Worm (Caenorhabditis elegans) whole organism, L2 larva: ENCODE measurements around the gene feh-1.
A peak's percentile ranks its signal among the peaks of the same experiment; 100 is the strongest.

Experiments used
- F13H6.1 ChIP-seq: sonication (generic microtip); optimal IDR thresholded peaks from 2 replicates; lab custom pipeline; 2016; ENCODE audit warnings: missing genetic modification characterization, missing compliant biosample characterization
- R02D3.7 ChIP-seq: fragments of 150-350 bp; optimal IDR thresholded peaks from 2 replicates; lab custom pipeline; 2014; ENCODE audit warnings: missing biosample characterization, missing genetic modification characterization
- Y55F3AM.14 ChIP-seq: fragments of 200-800 bp; sonication (Bioruptor generic); optimal IDR thresholded peaks from 2 replicates; lab custom pipeline; 2018; ENCODE audit warnings: mild to moderate bottlenecking, missing genetic modification characterization, missing compliant biosample characterization
- ZK546.5 ChIP-seq: sonication (generic microtip); optimal IDR thresholded peaks from 2 replicates; lab custom pipeline; 2017; ENCODE audit warnings: missing biosample characterization, missing genetic modification characterization
- alr-1 ChIP-seq: fragments of 150-350 bp; optimal IDR thresholded peaks from 2 replicates; lab custom pipeline; 2014; ENCODE audit warnings: missing biosample characterization, missing genetic modification characterization
- aly-2 ChIP-seq: fragments of 150-350 bp; optimal IDR thresholded peaks from 2 replicates; lab custom pipeline; 2014; ENCODE audit warnings: missing biosample characterization, missing genetic modification characterization
- ama-1 ChIP-seq: fragments of 150-350 bp; optimal IDR thresholded peaks from 2 replicates; lab custom pipeline; 2018; ENCODE audit warnings: inconsistent platforms
- blmp-1 ChIP-seq: sonication (generic microtip); optimal IDR thresholded peaks from 2 replicates; lab custom pipeline; 2017; ENCODE audit warnings: missing genetic modification characterization, mild to moderate bottlenecking, missing compliant biosample characterization, antibody characterized with exemption, moderate library complexity; ENCODE audit not compliant: insufficient read depth
- ceh-16 ChIP-seq: fragments of 150-350 bp; optimal IDR thresholded peaks from 2 replicates; lab custom pipeline; 2014; ENCODE audit warnings: missing biosample characterization, missing genetic modification characterization
- ceh-82 ChIP-seq: fragments of 150-350 bp; optimal IDR thresholded peaks from 2 replicates; lab custom pipeline; 2014; ENCODE audit warnings: missing biosample characterization, missing genetic modification characterization
- crh-2 ChIP-seq: sonication (generic microtip); optimal IDR thresholded peaks from 2 replicates; lab custom pipeline; 2017; ENCODE audit warnings: missing biosample characterization, missing genetic modification characterization
- dmd-4 ChIP-seq: sonication (generic microtip); optimal IDR thresholded peaks from 2 replicates; lab custom pipeline; 2017; ENCODE audit warnings: missing biosample characterization, missing genetic modification characterization
- egl-27 ChIP-seq: sonication (generic microtip); optimal IDR thresholded peaks from 3 replicates; lab custom pipeline; 2017; ENCODE audit warnings: missing biosample characterization, missing genetic modification reagents, missing genetic modification characterization
- elt-1 ChIP-seq: fragments of 150-350 bp; optimal IDR thresholded peaks from 2 replicates; lab custom pipeline; 2014; ENCODE audit warnings: missing biosample characterization, missing genetic modification characterization
- elt-3 ChIP-seq: sonication (generic microtip); optimal IDR thresholded peaks from 2 replicates; lab custom pipeline; 2017; ENCODE audit warnings: missing biosample characterization, missing genetic modification characterization
- fos-1 ChIP-seq: fragments of 150-350 bp; optimal IDR thresholded peaks from 2 replicates; lab custom pipeline; 2014; ENCODE audit warnings: missing biosample characterization, missing genetic modification characterization
- gmeb-1 ChIP-seq: fragments of 150-350 bp; optimal IDR thresholded peaks from 2 replicates; lab custom pipeline; 2014; ENCODE audit warnings: missing biosample characterization, missing genetic modification characterization
- lin-11 ChIP-seq: fragments of 150-350 bp; sonication (generic microtip); optimal IDR thresholded peaks from 2 replicates; lab custom pipeline; 2014; ENCODE audit warnings: missing biosample characterization, missing genetic modification characterization, inconsistent platforms, mixed read lengths
- lin-13 ChIP-seq: fragments of 150-350 bp; optimal IDR thresholded peaks from 2 replicates; lab custom pipeline; 2014; ENCODE audit warnings: missing biosample characterization, missing genetic modification reagents, missing genetic modification characterization
- lin-39 ChIP-seq: fragments of 150-350 bp; optimal IDR thresholded peaks from 2 replicates; lab custom pipeline; 2014; ENCODE audit warnings: missing biosample characterization, missing genetic modification reagents, missing genetic modification characterization
- lsy-2 ChIP-seq, 2 experiments: fragments of 150-350 bp in 1 of 2; sonication (generic microtip) in 1 of 2; optimal IDR thresholded peaks; 2 replicates each; lab custom pipeline; 2014 to 2017; ENCODE audit warnings: missing biosample characterization in 2 of 2, missing genetic modification characterization in 2 of 2
- mab-5 ChIP-seq: fragments of 150-350 bp; optimal IDR thresholded peaks from 2 replicates; lab custom pipeline; 2014; ENCODE audit warnings: missing biosample characterization, missing genetic modification characterization
- mbf-1 ChIP-seq: sonication (generic microtip); optimal IDR thresholded peaks from 2 replicates; lab custom pipeline; 2017; ENCODE audit warnings: missing biosample characterization, missing genetic modification characterization
- mdl-1 ChIP-seq, 2 experiments: fragments of 150-350 bp in 1 of 2; sonication (generic microtip) in 1 of 2; optimal IDR thresholded peaks; 2 replicates each; lab custom pipeline; 2017; ENCODE audit warnings: missing biosample characterization in 2 of 2, missing genetic modification characterization in 2 of 2
- nhr-10 ChIP-seq: sonication (generic microtip); optimal IDR thresholded peaks from 2 replicates; lab custom pipeline; 2017; ENCODE audit warnings: missing biosample characterization, missing genetic modification characterization
- nhr-11 ChIP-seq: fragments of 150-350 bp; optimal IDR thresholded peaks from 2 replicates; lab custom pipeline; 2014; ENCODE audit warnings: missing biosample characterization, missing genetic modification characterization
- nhr-12 ChIP-seq: fragments of 150-350 bp; optimal IDR thresholded peaks from 2 replicates; lab custom pipeline; 2014; ENCODE audit warnings: missing biosample characterization, missing genetic modification characterization
- nhr-129 ChIP-seq: fragments of 150-350 bp; optimal IDR thresholded peaks from 2 replicates; lab custom pipeline; 2014; ENCODE audit warnings: missing biosample characterization, missing genetic modification characterization
- nhr-21 ChIP-seq: fragments of 150-350 bp; optimal IDR thresholded peaks from 2 replicates; lab custom pipeline; 2014; ENCODE audit warnings: missing biosample characterization, missing genetic modification characterization
- nhr-23 ChIP-seq: fragments of 150-350 bp; optimal IDR thresholded peaks from 2 replicates; lab custom pipeline; 2014; ENCODE audit warnings: missing biosample characterization, missing genetic modification reagents, missing genetic modification characterization
- nhr-237 ChIP-seq: fragments of 150-350 bp; optimal IDR thresholded peaks from 2 replicates; lab custom pipeline; 2014; ENCODE audit warnings: missing biosample characterization, missing genetic modification characterization
- nhr-25 ChIP-seq: fragments of 150-350 bp; sonication (generic microtip); optimal IDR thresholded peaks from 3 replicates; lab custom pipeline; 2014; ENCODE audit warnings: missing biosample characterization, missing genetic modification characterization
- nhr-6 ChIP-seq: fragments of 150-350 bp; optimal IDR thresholded peaks from 2 replicates; lab custom pipeline; 2014; ENCODE audit warnings: missing biosample characterization, missing genetic modification characterization
- nhr-77 ChIP-seq: fragments of 150-350 bp; optimal IDR thresholded peaks from 2 replicates; lab custom pipeline; 2014; ENCODE audit warnings: missing biosample characterization, missing genetic modification characterization
- peb-1 ChIP-seq: fragments of 150-350 bp; optimal IDR thresholded peaks from 2 replicates; lab custom pipeline; 2014; ENCODE audit warnings: missing biosample characterization, missing genetic modification characterization
- sma-3 ChIP-seq: sonication (generic microtip); optimal IDR thresholded peaks from 2 replicates; lab custom pipeline; 2016; ENCODE audit warnings: missing genetic modification reagents, missing genetic modification characterization, missing compliant biosample characterization
- sma-9 ChIP-seq, 2 experiments: fragments of 150-350 bp in 1 of 2; sonication (generic microtip) in 1 of 2; optimal IDR thresholded peaks; 2 replicates each; lab custom pipeline; 2014 to 2016; ENCODE audit warnings: missing genetic modification characterization in 2 of 2, mild to moderate bottlenecking in 1 of 2, missing biosample characterization in 1 of 2, missing compliant biosample characterization in 1 of 2, missing genetic modification reagents in 1 of 2, moderate library complexity in 1 of 2
- unc-39 ChIP-seq: fragments of 150-350 bp; optimal IDR thresholded peaks from 2 replicates; lab custom pipeline; 2014; ENCODE audit warnings: missing biosample characterization, missing genetic modification characterization
- unc-55 ChIP-seq: fragments of 150-350 bp; sonication (generic microtip); optimal IDR thresholded peaks from 3 replicates; lab custom pipeline; 2014; ENCODE audit warnings: missing biosample characterization, missing genetic modification reagents, missing genetic modification characterization
- unc-62 ChIP-seq: fragments of 150-350 bp; optimal IDR thresholded peaks from 2 replicates; lab custom pipeline; 2014; ENCODE audit warnings: missing biosample characterization, missing genetic modification reagents, missing genetic modification characterization
- zag-1 ChIP-seq: fragments of 150-350 bp; optimal IDR thresholded peaks from 2 replicates; lab custom pipeline; 2014; ENCODE audit warnings: missing biosample characterization, missing genetic modification characterization
- ztf-1 ChIP-seq: fragments of 200-800 bp; sonication (Bioruptor generic); conservative IDR thresholded peaks from 2 replicates; pipeline ENCODE4 v1.3.6; 2022; ENCODE audit warnings: missing genetic modification characterization, missing compliant biosample characterization
- ztf-11 ChIP-seq: sonication (generic microtip); optimal IDR thresholded peaks from 2 replicates; lab custom pipeline; 2017; ENCODE audit warnings: missing biosample characterization, missing genetic modification characterization
- ztf-4 ChIP-seq: fragments of 150-350 bp; optimal IDR thresholded peaks from 2 replicates; lab custom pipeline; 2014; ENCODE audit warnings: missing biosample characterization, missing genetic modification characterization

The feh-1 gene

ce11 chrIII:2578563-2578962, 28.8 kb downstream of the feh-1 start (continued):
- TF ChIP-seq lin-39 (tag; lab: Kevin White, UChicago) (no peak), R02D3.7 (tag; lab: Kevin White, UChicago) (no peak), nhr-12 (tag; lab: Kevin White, UChicago) (no peak), lin-11 (tag; lab: Kevin White, UChicago) (no peak), ztf-4 (tag; lab: Kevin White, UChicago) (no peak), elt-3 (no peak), F13H6.1 (tag; lab: Kevin White, UChicago) (peak; percentile 49), nhr-129 (tag; lab: Kevin White, UChicago) (peak; percentile 39)

ce11 chrIII:2578993-2579392, 29.3 kb downstream of the feh-1 start, which contains the start of gene Y71H2B.8:
Gene Y71H2B.8, plus strand, starts transcription at chrIII:2579293.
- TF ChIP-seq alr-1 (no peak), ztf-11 (no peak), nhr-129 (tag; lab: Kevin White, UChicago) (no peak), nhr-77 (no peak), mab-5 (tag; lab: Kevin White, UChicago) (no peak), lin-11 (tag; lab: Kevin White, UChicago) (no peak), ceh-82 (tag; lab: Kevin White, UChicago) (no peak), mdl-1 (tag; optimal IDR thresholded peaks at IDR 0.05; lab: Kevin White, UChicago) (no peak), peb-1 (tag; lab: Kevin White, UChicago) (no peak), ztf-1 (GFP tag; lab: Robert Waterston, UW) (no peak), ZK546.5 (tag; lab: Kevin White, UChicago) (no peak), nhr-21 (tag; lab: Kevin White, UChicago) (no peak)

- TF ChIP-seq mbf-1 (tag; lab: Kevin White, UChicago) = no peak
- TF ChIP-seq blmp-1 = no peak
- TF ChIP-seq nhr-129 (tag; lab: Kevin White, UChicago) = peak; percentile 11
- TF ChIP-seq fos-1 (tag; lab: Kevin White, UChicago) = peak; percentile 95
Measured at ce11 chrIII:2586193-2586592, 36.5 kb downstream of the feh-1 start, which contains the start of gene gpa-17. Gene gpa-17, plus strand, starts transcription at chrIII:2586555.

ce11 chrIII:2596984-2597454, 47.3 kb downstream of the feh-1 start, which contains the start of gene apb-1:
Gene apb-1, minus strand, starts transcription at chrIII:2597034.
- TF ChIP-seq alr-1 = no peak
- TF ChIP-seq nhr-10 (tag; lab: Kevin White, UChicago) = peak; percentile 65
- peak; percentile 77 for TF ChIP-seq nhr-6 (tag; lab: Kevin White, UChicago)
- TF ChIP-seq ceh-82 (tag; lab: Kevin White, UChicago) = peak; percentile 15
- no peak for TF ChIP-seq elt-1 (tag; lab: Kevin White, UChicago)
- peak; percentile 95 for TF ChIP-seq mab-5 (tag; lab: Kevin White, UChicago)
- no peak for TF ChIP-seq elt-3
- TF ChIP-seq dmd-4 (tag; lab: Kevin White, UChicago) = peak; percentile 68
- TF ChIP-seq egl-27 = peak; percentile 92
- TF ChIP-seq lsy-2 (tag; optimal IDR thresholded peaks at IDR 0.05; lab: Kevin White, UChicago) = peak; percentile 92 to 96
- peak; percentile 93 for TF ChIP-seq sma-3 (GFP tag; lab: Kevin White, UChicago)
- TF ChIP-seq nhr-25 = peak; percentile 86
- TF ChIP-seq lin-39 (tag; lab: Kevin White, UChicago) = no peak
- no peak for TF ChIP-seq Y55F3AM.14 (GFP tag; lab: Kevin White, UChicago)
- peak; percentile 76 for TF ChIP-seq aly-2 (tag; lab: Kevin White, UChicago)
- peak; percentile 33 for TF ChIP-seq ceh-16 (tag; lab: Kevin White, UChicago)
- TF ChIP-seq lin-13 (GFP tag; lab: Kevin White, UChicago) = peak; percentile 93
- TF ChIP-seq ztf-4 (tag; lab: Kevin White, UChicago) = peak; percentile 80
- peak in 1 of 2 experiments; percentile 69 for TF ChIP-seq mdl-1 (tag; optimal IDR thresholded peaks at IDR 0.05; lab: Kevin White, UChicago)
- TF ChIP-seq nhr-77 = peak; percentile 78
- peak; percentile 19 for TF ChIP-seq ama-1 (lab: Kevin White, UChicago)
- peak; percentile 40 for TF ChIP-seq ZK546.5 (tag; lab: Kevin White, UChicago)
- TF ChIP-seq nhr-129 (tag; lab: Kevin White, UChicago) = peak; percentile 78
- TF ChIP-seq nhr-23 (tag; lab: Kevin White, UChicago) = no peak
- no peak for TF ChIP-seq nhr-12 (tag; lab: Kevin White, UChicago)
- peak; percentile 92 for TF ChIP-seq nhr-21 (tag; lab: Kevin White, UChicago)
- peak; percentile 91 for TF ChIP-seq gmeb-1 (tag; lab: Kevin White, UChicago)
- peak; percentile 48 for TF ChIP-seq nhr-237 (tag; lab: Kevin White, UChicago)
- TF ChIP-seq fos-1 (tag; lab: Kevin White, UChicago) = peak; percentile 80
- TF ChIP-seq ztf-1 (GFP tag; lab: Robert Waterston, UW) = no peak
- TF ChIP-seq unc-62 = peak; percentile 36
- TF ChIP-seq nhr-11 (tag; lab: Kevin White, UChicago) = no peak
- peak; percentile 68 for TF ChIP-seq blmp-1
- peak; percentile 76 for TF ChIP-seq R02D3.7 (tag; lab: Kevin White, UChicago)
- no peak for TF ChIP-seq unc-39 (tag; lab: Kevin White, UChicago)
- TF ChIP-seq unc-55 (GFP tag; lab: Kevin White, UChicago) = peak; percentile 98
- peak; percentile 94 for TF ChIP-seq crh-2
- TF ChIP-seq ztf-11 = peak; percentile 22
- TF ChIP-seq zag-1 = peak; percentile 88
- TF ChIP-seq sma-9 (GFP tag; optimal IDR thresholded peaks at IDR 0.05; lab: Kevin White, UChicago) = no peak
- no peak for TF ChIP-seq sma-9 (tag; optimal IDR thresholded peaks at IDR 0.05; lab: Kevin White, UChicago)
- TF ChIP-seq lin-11 (tag; lab: Kevin White, UChicago) = peak; percentile 94
